Worm (Caenorhabditis elegans): ENCODE data around the gene T10B5.10.

DNA sequence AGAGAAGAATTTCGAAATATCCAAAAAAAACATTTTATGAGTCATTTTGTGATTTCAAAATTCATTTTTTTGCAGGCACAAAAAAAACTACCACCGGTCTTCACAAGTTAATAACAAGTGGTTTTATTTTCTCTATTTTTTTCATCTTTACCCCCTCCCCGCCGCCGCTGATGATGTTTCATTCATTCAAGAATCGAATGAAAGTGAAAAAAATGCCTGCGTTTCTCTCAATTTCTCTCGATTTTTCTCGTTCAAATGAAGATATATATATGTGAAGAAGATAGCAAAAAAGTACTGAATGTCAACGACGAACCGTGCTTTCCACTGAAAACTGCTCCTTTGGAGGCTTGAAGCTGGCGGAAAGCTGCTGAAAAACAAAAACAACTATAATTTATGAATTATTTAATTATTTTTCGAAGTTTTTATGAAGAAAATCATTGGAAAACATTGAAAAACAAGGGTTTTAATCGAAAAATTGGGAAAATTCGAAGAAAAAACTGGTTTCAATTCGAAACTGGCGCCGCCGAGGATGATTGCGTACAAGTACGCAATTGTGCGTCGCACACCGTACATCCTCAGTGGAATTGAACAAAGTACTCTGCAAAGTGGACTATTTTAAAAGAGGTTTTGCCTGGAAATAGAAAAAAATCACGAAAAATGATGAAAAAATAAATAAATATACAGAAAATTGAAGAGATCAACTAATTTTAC lies 36.6 kb upstream of the T10B5.10 start, which contains the start of gene zig-11:
- TF ChIP-seq ama-1 (optimal IDR thresholded peaks at IDR 0.05) (no peak), B0310.2 (tag; optimal IDR thresholded peaks at IDR 0.05) (no peak), flt-1 (GFP tag; IDR thresholded peaks at IDR 0.05) (no peak), tbx-11 (GFP tag; IDR thresholded peaks at IDR 0.05) (no peak), scrt-1 (GFP tag; IDR thresholded peaks at IDR 0.05) (no peak), hnd-1 (tag; optimal IDR thresholded peaks at IDR 0.05) (no peak), pes-1 (GFP tag; IDR thresholded peaks at IDR 0.05) (no peak)
